Worm (Caenorhabditis elegans): ENCODE data around the gene sdha-1.

ce11 chrX:8509088-8509487 lies 36.7 kb downstream of the sdha-1 start:
- TF ChIP-seq ceh-9 (tag; optimal IDR thresholded peaks at IDR 0.05) (no peak), elt-2 (tag; optimal IDR thresholded peaks at IDR 0.05) (no peak), pax-1 (tag; optimal IDR thresholded peaks at IDR 0.05) (no peak), rnt-1 (tag; optimal IDR thresholded peaks at IDR 0.05) (no peak)
